Fruit fly (Drosophila melanogaster): ENCODE data around the gene Npc2f.

Npc2f gene

DNA sequence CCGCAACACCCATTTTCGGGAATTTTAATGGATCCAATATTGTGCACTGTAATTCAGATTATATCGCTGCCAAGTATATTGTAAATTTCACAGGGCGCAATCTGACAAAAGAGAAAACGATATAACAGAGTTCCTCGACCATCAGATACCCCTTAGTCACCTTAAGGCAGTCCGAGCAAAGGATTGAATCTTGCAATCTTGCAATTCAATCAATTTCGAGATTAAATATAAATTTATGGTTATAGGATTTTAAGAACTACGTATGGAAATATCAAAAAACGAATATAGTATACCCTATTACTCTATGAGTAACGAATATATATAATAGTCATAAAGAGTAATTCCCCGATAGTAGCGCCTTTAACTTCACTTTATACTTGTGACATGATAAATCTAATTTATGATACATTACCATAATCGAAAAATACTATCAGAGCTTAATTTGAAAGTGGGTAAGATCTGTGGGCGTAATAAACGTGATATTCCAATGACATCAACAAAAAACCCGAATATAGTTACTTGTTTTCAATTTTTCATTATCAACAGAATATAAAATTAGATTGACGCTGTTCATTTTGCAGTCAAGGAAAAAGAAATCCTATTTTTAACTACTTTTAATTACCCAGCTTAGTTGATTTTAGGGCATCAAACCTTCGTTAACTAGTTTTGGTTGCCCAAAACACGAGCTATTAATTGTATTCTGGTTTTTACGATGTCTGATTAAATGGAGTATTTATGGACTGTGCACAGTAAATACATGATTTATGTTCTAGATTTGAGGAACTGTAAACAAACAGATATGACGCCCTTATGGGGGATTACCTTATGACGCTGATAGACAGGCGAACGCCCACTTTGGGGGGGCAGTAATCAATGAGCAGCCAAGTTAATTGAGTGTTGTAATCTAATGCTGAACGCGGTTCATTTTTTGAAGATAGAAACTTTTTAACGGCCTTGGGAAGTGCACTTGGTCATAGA is 1.1 kb downstream of the Npc2f start:
- TF ChIP-seq psq (optimal IDR thresholded peaks at IDR 0.05) (no peak), usp (GFP tag; optimal IDR thresholded peaks at IDR 0.05) (no peak)

DNA sequence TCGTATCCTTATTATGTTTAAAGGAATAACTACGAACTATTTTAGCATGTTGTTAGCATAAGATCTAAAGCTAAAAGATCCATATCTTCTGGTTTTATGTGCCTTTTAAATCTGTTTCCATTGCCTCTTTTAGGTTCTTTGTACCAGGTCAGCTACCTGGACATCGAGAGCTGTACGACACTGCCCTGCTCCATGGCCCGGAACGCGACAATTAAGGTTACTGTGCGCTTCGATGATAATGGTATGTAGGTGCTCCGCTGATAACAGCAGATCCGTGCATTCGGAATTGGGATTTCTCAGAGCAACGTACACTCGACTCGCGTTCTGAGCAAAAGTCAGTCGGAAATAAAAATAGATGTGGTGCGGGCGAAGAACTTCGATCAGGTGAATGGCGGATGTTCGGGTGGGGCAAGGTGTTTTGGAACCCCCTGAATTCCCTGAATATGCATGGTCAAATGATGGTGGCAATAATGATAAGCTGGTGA is 2.0 kb downstream of the Npc2f start:
- no peak for TF ChIP-seq psq (optimal IDR thresholded peaks at IDR 0.05)
- TF ChIP-seq usp (GFP tag; optimal IDR thresholded peaks at IDR 0.05) = no peak
- no peak for TF ChIP-seq pan (optimal IDR thresholded peaks at IDR 0.05)
- TF ChIP-seq EcR (GFP tag; optimal IDR thresholded peaks at IDR 0.05) = no peak
- no peak for TF ChIP-seq Dll (optimal IDR thresholded peaks at IDR 0.05)

DNA sequence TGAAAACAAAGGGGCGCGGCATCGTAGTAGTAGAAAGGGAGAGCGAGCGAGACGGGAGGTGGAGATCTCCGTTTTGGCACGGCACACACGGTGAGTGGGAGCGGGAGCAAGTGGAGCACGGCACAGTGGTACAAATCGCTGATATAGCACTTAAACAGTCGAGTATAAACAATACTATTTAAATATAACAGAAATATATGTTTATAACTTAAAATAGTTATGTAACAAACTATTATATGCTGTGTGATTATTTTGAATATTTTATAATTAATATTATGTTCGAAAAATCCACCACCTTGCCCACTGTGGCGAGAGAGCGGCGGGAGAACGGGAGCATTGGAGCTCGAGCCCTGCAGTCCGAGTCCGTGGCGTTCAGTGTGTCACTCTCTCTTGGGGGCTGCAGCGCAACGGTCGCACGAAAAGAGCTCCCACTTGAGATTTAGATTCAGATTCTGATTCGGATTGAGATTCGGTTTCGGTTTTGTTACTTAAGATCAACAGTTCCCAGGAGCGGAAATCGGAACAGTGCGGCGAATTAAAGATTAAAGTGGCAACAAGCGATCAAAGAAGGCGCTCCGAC is 3.4 kb downstream of the Npc2f start, which contains the start of gene Kal1:
Kal1 (plus strand) TSS at position 383 of the 580 bp plus-strand sequence.
- TF ChIP-seq EcR (GFP tag; optimal IDR thresholded peaks at IDR 0.05) = no peak
- no peak for TF ChIP-seq CG8478 (optimal IDR thresholded peaks at IDR 0.05)
- peak; percentile 73 for TF ChIP-seq Dll (optimal IDR thresholded peaks at IDR 0.05)
- no peak for TF ChIP-seq psq (optimal IDR thresholded peaks at IDR 0.05)

DNA sequence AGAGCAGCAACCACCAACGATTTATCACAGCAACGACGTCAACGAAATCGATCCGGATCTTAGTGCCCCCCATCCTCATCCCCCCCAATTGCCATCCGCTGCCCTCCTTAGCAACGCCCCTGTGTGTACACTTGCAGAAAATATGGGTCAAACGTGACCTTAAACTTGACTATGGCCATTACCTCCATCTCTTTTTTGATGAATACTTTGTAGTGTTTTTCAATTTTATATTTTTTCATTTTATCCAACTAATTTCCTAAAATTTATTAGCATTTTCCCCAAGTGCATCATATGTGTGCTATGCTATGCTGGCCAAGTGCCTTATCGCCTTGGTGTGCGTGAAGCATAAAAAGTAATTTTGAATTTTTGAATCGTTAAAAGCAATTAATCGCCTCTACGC is 5.3 kb downstream of the Npc2f start:
- TF ChIP-seq pan (optimal IDR thresholded peaks at IDR 0.05) (no peak), EcR (GFP tag; optimal IDR thresholded peaks at IDR 0.05) (no peak), usp (GFP tag; optimal IDR thresholded peaks at IDR 0.05) (no peak), CG8478 (optimal IDR thresholded peaks at IDR 0.05) (no peak), psq (optimal IDR thresholded peaks at IDR 0.05) (no peak), Dll (optimal IDR thresholded peaks at IDR 0.05) (no peak)

DNA sequence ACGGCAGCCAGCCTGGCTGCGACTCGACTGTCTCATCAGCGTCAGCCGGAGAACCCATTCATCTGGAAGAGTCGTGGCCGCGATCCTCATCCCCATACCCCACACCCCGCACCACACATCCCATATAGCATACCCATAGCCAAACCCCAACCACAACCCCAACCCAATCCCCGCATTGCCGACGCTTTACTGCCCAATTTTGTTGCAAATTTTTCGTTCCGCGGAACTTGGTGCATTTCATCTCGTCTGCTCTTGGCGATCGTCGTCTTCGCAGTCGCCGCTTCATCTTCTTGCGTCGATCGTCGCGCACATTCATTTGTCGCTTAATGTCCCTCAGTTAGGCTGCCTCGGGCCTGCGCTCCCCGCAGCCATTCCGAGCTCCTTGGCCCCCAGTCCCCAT is 5.7 kb downstream of the Npc2f start:
- TF ChIP-seq Dll (optimal IDR thresholded peaks at IDR 0.05) (peak; percentile 55), psq (optimal IDR thresholded peaks at IDR 0.05) (no peak)

DNA sequence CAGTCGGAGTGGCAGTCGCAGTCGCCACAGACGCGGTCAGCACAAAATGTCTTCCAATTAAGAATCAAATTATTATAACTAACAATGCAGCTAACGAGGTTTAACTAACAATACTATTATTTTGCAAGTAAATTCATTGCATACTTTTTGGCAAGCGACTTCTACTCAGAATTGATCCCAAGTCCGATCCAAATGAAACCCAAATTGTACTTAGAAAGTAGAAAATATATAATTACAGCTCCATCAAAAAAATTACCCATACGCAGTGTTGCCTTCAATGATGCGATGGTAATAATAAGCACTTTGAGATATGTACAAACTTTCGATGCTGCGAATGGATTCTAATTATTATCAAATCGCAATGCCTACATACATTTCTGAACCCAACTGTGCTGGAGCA is 6.1 kb downstream of the Npc2f start:
- no peak for TF ChIP-seq EcR (GFP tag; optimal IDR thresholded peaks at IDR 0.05)
- no peak for TF ChIP-seq psq (optimal IDR thresholded peaks at IDR 0.05)
- TF ChIP-seq pan (optimal IDR thresholded peaks at IDR 0.05) = no peak
- no peak for TF ChIP-seq Dll (optimal IDR thresholded peaks at IDR 0.05)
- TF ChIP-seq CG8478 (optimal IDR thresholded peaks at IDR 0.05) = no peak

DNA sequence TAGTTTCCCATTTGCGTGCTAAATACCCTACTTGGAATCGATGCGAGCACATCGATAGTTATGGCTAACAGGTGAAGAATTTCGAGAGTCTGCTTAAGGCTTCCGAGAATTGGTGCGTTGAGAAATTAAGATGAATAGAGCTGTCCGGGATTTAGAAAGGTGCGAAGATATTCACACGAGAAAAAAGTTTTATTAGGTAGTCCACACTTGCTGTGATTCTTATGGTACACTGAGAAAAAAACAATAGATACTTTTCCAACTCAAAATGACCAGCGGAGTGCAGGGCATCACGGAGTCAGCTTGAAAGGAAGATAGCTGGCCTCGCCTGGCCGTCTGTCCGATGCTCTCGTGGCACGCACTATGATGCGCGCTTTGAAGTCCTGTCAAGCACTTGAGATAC is 6.8 kb downstream of the Npc2f start:
- TF ChIP-seq usp (GFP tag; optimal IDR thresholded peaks at IDR 0.05) = no peak
- TF ChIP-seq Dll (optimal IDR thresholded peaks at IDR 0.05) = no peak
- TF ChIP-seq CG8478 (optimal IDR thresholded peaks at IDR 0.05) = no peak
- no peak for TF ChIP-seq psq (optimal IDR thresholded peaks at IDR 0.05)
- no peak for TF ChIP-seq EcR (GFP tag; optimal IDR thresholded peaks at IDR 0.05)
- no peak for TF ChIP-seq pan (optimal IDR thresholded peaks at IDR 0.05)

DNA sequence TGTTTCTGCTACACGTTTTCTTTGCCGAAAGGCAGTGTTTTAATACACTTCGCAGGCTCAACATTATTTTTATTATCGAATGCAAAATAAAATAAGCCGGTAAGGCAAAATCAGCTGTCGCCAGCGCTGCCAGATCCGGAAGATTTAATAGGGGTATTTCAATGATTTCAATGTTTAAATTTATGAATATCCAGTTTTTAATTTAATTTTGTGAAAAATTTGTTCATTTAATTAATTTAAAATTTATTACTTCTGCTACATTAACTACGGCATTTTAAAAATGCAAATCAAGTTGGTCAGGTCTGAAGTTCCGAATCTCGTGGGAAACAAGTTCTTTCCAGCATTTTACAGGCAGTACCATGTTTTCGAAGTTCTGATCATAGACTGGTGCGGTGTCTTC is 11.1 kb downstream of the Npc2f start, which contains the start of gene Slimp:
Slimp (minus strand) TSS at position 130 of the 400 bp plus-strand sequence.
- TF ChIP-seq EcR (GFP tag; optimal IDR thresholded peaks at IDR 0.05) = no peak
- no peak for TF ChIP-seq pan (optimal IDR thresholded peaks at IDR 0.05)
- TF ChIP-seq CG8478 (optimal IDR thresholded peaks at IDR 0.05) = no peak
- no peak for TF ChIP-seq usp (GFP tag; optimal IDR thresholded peaks at IDR 0.05)
- no peak for TF ChIP-seq Dll (optimal IDR thresholded peaks at IDR 0.05)
- TF ChIP-seq psq (optimal IDR thresholded peaks at IDR 0.05) = no peak

DNA sequence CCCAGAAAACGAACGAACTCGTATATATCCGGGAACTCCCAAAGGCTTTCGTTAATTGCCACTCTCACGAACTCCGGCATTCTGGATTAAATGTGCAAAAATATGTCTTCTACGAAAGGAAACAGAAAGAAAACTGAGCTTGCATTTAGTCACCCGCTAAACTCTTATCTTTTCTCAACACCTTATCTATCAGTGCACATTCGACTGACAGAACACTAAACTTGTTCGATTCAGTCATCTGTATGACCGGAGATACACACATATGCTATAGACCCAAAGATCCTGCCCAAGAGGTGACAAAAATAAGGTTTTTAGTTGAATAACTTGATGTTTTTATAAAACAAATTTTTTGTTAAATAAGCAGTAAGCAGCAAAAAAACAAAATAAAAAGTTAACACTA is 12.4 kb downstream of the Npc2f start, which contains the start of gene p38c:
p38c (minus strand) TSS at position 101 of the 400 bp plus-strand sequence.
- TF ChIP-seq psq (optimal IDR thresholded peaks at IDR 0.05) (no peak), usp (GFP tag; optimal IDR thresholded peaks at IDR 0.05) (no peak), pan (optimal IDR thresholded peaks at IDR 0.05) (no peak), CG8478 (optimal IDR thresholded peaks at IDR 0.05) (no peak), EcR (GFP tag; optimal IDR thresholded peaks at IDR 0.05) (no peak), Dll (optimal IDR thresholded peaks at IDR 0.05) (no peak)

DNA sequence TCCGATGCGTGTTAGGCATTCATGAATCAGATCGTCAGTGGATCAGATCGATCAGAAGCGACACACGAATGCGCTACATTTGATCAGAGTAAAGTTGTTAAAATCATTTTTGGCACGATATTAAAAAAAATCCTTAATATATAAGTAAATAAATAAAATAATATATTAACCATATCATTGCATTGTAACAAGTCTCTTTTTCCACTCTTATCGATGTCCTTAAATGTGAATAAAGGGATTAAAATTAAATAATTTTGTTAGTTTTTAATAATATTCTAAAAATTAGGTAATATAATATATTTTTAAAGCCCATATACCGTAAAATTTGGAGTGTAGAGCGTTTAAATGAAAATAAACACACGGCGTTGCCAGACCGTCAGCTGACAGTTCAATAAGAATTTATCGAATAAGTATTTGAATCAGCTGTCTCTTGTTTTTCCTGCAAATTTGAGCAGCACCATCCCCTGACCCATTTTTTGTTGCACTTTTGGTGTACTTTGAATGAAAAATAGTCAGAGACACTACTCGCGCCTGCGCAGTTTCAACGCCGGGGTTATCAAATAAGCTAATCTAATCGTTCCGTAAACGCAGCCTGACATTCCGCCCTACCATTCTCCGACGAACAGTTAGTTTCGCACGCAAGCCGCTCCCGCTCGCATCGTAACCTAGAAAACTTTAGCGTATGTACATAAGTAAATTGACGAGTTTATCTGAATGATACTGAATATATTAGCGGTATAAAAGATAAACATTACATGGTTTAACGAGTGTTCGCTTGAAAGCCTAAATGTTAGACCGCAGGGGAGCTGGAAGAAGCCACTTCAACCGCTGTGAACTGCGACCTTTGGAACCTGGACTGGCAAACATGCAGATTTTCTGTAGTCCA is 14.5 kb downstream of the Npc2f start, which contains the start of the genes p38a and CG6178:
p38a (minus strand) TSS at position 398 of the 886 bp plus-strand sequence.
CG6178 (plus strand) TSS at position 424 of the 886 bp plus-strand sequence.
- TF ChIP-seq CG8478 (optimal IDR thresholded peaks at IDR 0.05) = no peak
- no peak for TF ChIP-seq pan (optimal IDR thresholded peaks at IDR 0.05)
- no peak for TF ChIP-seq Dll (optimal IDR thresholded peaks at IDR 0.05)
- no peak for TF ChIP-seq usp (GFP tag; optimal IDR thresholded peaks at IDR 0.05)
- TF ChIP-seq psq (optimal IDR thresholded peaks at IDR 0.05) = no peak
- no peak for TF ChIP-seq EcR (GFP tag; optimal IDR thresholded peaks at IDR 0.05)

DNA sequence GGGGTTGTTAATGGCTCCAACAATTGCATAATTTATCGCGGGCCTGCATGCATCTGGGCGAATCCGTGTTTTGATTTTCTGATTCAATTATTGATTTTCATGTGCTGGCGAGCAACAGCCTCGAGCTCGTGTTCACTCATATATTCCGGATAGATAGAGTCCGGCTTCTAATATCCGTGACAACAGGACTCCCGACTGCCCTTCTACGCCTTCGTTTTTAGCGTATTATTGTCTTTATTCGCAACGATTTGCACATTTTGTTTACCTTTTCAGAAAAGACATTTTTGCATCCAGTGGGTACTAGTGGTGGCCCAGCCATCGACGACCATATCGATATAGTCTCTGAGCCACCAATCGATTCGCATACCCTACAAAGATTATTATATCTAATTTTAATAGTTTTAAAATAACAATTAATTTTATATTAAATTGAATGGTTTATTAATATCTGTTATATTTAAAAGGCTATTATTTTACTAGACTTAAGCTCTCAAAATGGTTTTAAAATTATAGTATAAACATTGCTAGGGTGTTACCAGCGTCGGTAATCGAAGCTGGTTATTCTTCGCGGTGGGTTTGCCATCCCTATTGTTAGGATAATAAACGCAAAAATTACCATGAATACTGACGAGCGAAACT is 23.6 kb downstream of the Npc2f start, which contains the start of the genes Myo95E and TBC1d7:
Myo95E (minus strand) TSS at position 326 of the 639 bp plus-strand sequence.
TBC1d7 (plus strand) TSS at position 555 of the 639 bp plus-strand sequence.
- TF ChIP-seq Dll (optimal IDR thresholded peaks at IDR 0.05) (no peak), psq (optimal IDR thresholded peaks at IDR 0.05) (no peak), usp (GFP tag; optimal IDR thresholded peaks at IDR 0.05) (no peak), EcR (GFP tag; optimal IDR thresholded peaks at IDR 0.05) (no peak), pan (optimal IDR thresholded peaks at IDR 0.05) (peak; percentile 69), CG8478 (optimal IDR thresholded peaks at IDR 0.05) (no peak)

Data from whole organism.